Fruit fly (Drosophila melanogaster) whole organism, embryonic: ENCODE measurements around the gene CG43935.

Experiments
- ATbp ChIP-seq: fragments of 200-800 bp; sonication (Bioruptor generic); optimal IDR thresholded peaks from 2 replicates; lab custom pipeline; 2017; ENCODE audit warnings: missing biosample characterization, mild to moderate bottlenecking, missing genetic modification characterization, missing genetic modification reagents
- Bgb ChIP-seq: fragments of 200-800 bp; sonication (Bioruptor generic); IDR thresholded peaks from 2 replicates; pipeline ENCODE4 v1.3.6; 2022; ENCODE audit warnings: missing biosample characterization, missing genetic modification characterization; ENCODE audit not compliant: partially characterized antibody
- BtbVII ChIP-seq: fragments of 200-800 bp; sonication (Bioruptor generic); optimal IDR thresholded peaks from 3 replicates; lab custom pipeline; 2017; ENCODE audit warnings: missing biosample characterization, mild to moderate bottlenecking, missing genetic modification characterization
- CG10462 ChIP-seq: fragments of 200-800 bp; sonication (Bioruptor generic); optimal IDR thresholded peaks from 2 replicates; lab custom pipeline; 2016; ENCODE audit warnings: missing biosample characterization, missing genetic modification characterization
- CG10959 ChIP-seq: fragments of 200-800 bp; sonication (Bioruptor generic); IDR thresholded peaks from 2 replicates; pipeline ENCODE4 v1.3.6; 2022; ENCODE audit warnings: missing biosample characterization, missing genetic modification characterization
- CG12219 ChIP-seq: fragments of 200-800 bp; sonication (Bioruptor generic); optimal IDR thresholded peaks from 3 replicates; lab custom pipeline; 2018; ENCODE audit warnings: missing biosample characterization, mild to moderate bottlenecking, missing genetic modification characterization
- CG12391 ChIP-seq: fragments of 200-800 bp; sonication (Bioruptor generic); optimal IDR thresholded peaks from 3 replicates; lab custom pipeline; 2018; ENCODE audit warnings: missing biosample characterization, mild to moderate bottlenecking, missing genetic modification characterization, moderate library complexity
- CG13894 ChIP-seq: fragments of 200-800 bp; sonication (Bioruptor generic); optimal IDR thresholded peaks from 3 replicates; lab custom pipeline; 2018; ENCODE audit warnings: missing biosample characterization, mild to moderate bottlenecking, missing genetic modification characterization, moderate library complexity
- CG14441 ChIP-seq: fragments of 200-800 bp; sonication (Bioruptor generic); IDR thresholded peaks from 2 replicates; pipeline ENCODE4 v1.3.6; 2022; ENCODE audit warnings: missing biosample characterization, missing genetic modification characterization
- CG15479 ChIP-seq: fragments of 200-800 bp; sonication (Bioruptor generic); optimal IDR thresholded peaks from 3 replicates; lab custom pipeline; 2019; ENCODE audit warnings: missing biosample characterization, mild to moderate bottlenecking, missing genetic modification characterization, moderate library complexity
- CG17829 ChIP-seq: fragments of 200-800 bp; optimal IDR thresholded peaks from 2 replicates; lab custom pipeline; 2019; ENCODE audit warnings: missing biosample characterization, mild to moderate bottlenecking, missing genetic modification characterization, moderate library complexity
- CG18764 ChIP-seq: fragments of 200-800 bp; sonication (Bioruptor generic); optimal IDR thresholded peaks from 3 replicates; lab custom pipeline; 2016; ENCODE audit warnings: missing biosample characterization, missing genetic modification characterization
- CG32532 ChIP-seq: fragments of 200-800 bp; sonication (Bioruptor generic); IDR thresholded peaks from 2 replicates; pipeline ENCODE4 v1.3.6; 2022; ENCODE audit warnings: missing biosample characterization, missing genetic modification characterization
- CG33557 ChIP-seq: fragments of 200-800 bp; sonication (Bioruptor generic); optimal IDR thresholded peaks from 2 replicates; lab custom pipeline; 2019; ENCODE audit warnings: missing biosample characterization, mild to moderate bottlenecking, missing genetic modification characterization, moderate library complexity
- CG34376 ChIP-seq: fragments of 200-800 bp; sonication (Bioruptor generic); optimal IDR thresholded peaks from 2 replicates; lab custom pipeline; 2018; ENCODE audit warnings: missing biosample characterization, mild to moderate bottlenecking, missing genetic modification characterization
- CG3726 ChIP-seq: fragments of 200-800 bp; sonication (Bioruptor generic); IDR thresholded peaks from 3 replicates; pipeline ENCODE4, ENCODE4 v1.3.6; 2022; ENCODE audit warnings: missing biosample characterization, missing genetic modification characterization
- CG6254 ChIP-seq: fragments of 200-800 bp; sonication (Bioruptor generic); optimal IDR thresholded peaks from 3 replicates; lab custom pipeline; 2017; ENCODE audit warnings: mild to moderate bottlenecking, missing biosample characterization, missing genetic modification reagents, missing genetic modification characterization
- CG8944 ChIP-seq: fragments of 200-800 bp; sonication (Bioruptor generic); optimal IDR thresholded peaks from 3 replicates; lab custom pipeline; 2016; ENCODE audit warnings: missing biosample characterization, missing genetic modification characterization
- CHES-1-like ChIP-seq: fragments of 200-800 bp; sonication (Bioruptor generic); optimal IDR thresholded peaks from 2 replicates; lab custom pipeline; 2016; ENCODE audit warnings: missing biosample characterization, missing genetic modification characterization
- Dek ChIP-seq: fragments of 200-800 bp; sonication (Bioruptor generic); optimal IDR thresholded peaks from 3 replicates; lab custom pipeline; 2019; ENCODE audit warnings: missing biosample characterization, mild to moderate bottlenecking, missing genetic modification characterization, moderate library complexity
- Doc2 ChIP-seq: fragments of 200-800 bp; sonication (Bioruptor generic); IDR thresholded peaks from 2 replicates; pipeline ENCODE4 v1.3.6; 2022; ENCODE audit warnings: missing biosample characterization, missing genetic modification characterization
- Dref ChIP-seq: fragments of 200-800 bp; sonication (Bioruptor generic); IDR thresholded peaks from 2 replicates; pipeline ENCODE4 v1.3.6; 2022; ENCODE audit warnings: missing biosample characterization, missing genetic modification characterization
- HLH54F ChIP-seq: fragments of 200-800 bp; sonication (Bioruptor generic); optimal IDR thresholded peaks from 3 replicates; lab custom pipeline; 2016; ENCODE audit warnings: missing biosample characterization, missing genetic modification characterization
- Hey ChIP-seq: fragments of 200-800 bp; sonication (Bioruptor generic); optimal IDR thresholded peaks from 3 replicates; lab custom pipeline; 2018; ENCODE audit warnings: missing biosample characterization, mild to moderate bottlenecking, missing genetic modification characterization
- Kr ChIP-seq: fragments of 200-800 bp; sonication (Bioruptor generic); optimal IDR thresholded peaks from 2 replicates; lab custom pipeline; 2017; ENCODE audit warnings: missing biosample characterization, mild to moderate bottlenecking, missing genetic modification characterization
- Mes4 ChIP-seq: fragments of 200-800 bp; sonication (Bioruptor generic); optimal IDR thresholded peaks from 2 replicates; lab custom pipeline; 2016; ENCODE audit warnings: missing biosample characterization, missing genetic modification characterization
- Rfx ChIP-seq: fragments of 200-800 bp; sonication (Bioruptor generic); IDR thresholded peaks from 2 replicates; pipeline ENCODE4 v1.3.6; 2022; ENCODE audit warnings: missing biosample characterization, missing genetic modification characterization
- Sin3A ChIP-seq: fragments of >200 bp; optimal IDR thresholded peaks from 2 replicates; lab custom pipeline; 2018
- Tbp ChIP-seq: fragments of >200 bp; optimal IDR thresholded peaks from 2 replicates; lab custom pipeline; 2018; ENCODE audit warnings: missing biosample characterization, missing genetic modification characterization
- abd-A ChIP-seq: fragments of 200-800 bp; sonication (Bioruptor generic); optimal IDR thresholded peaks from 3 replicates; lab custom pipeline; 2019; ENCODE audit warnings: missing biosample characterization, mild to moderate bottlenecking, missing genetic modification characterization, moderate library complexity
- al ChIP-seq: fragments of 200-800 bp; sonication (Bioruptor generic); IDR thresholded peaks from 2 replicates; pipeline ENCODE4 v1.3.6; 2022; ENCODE audit warnings: missing biosample characterization, missing genetic modification characterization
- btn ChIP-seq: fragments of 200-800 bp; sonication (Bioruptor generic); optimal IDR thresholded peaks from 2 replicates; lab custom pipeline; 2016; ENCODE audit warnings: missing biosample characterization, missing genetic modification characterization
- danr ChIP-seq: fragments of 200-800 bp; sonication (Bioruptor generic); IDR thresholded peaks from 2 replicates; pipeline ENCODE4 v1.3.6; 2022; ENCODE audit warnings: missing biosample characterization, missing genetic modification characterization
- dimm ChIP-seq: fragments of 200-800 bp; sonication (Bioruptor generic); IDR thresholded peaks from 2 replicates; pipeline ENCODE4 v1.3.6; 2022; ENCODE audit warnings: missing biosample characterization, missing genetic modification characterization
- fd64A ChIP-seq: fragments of 200-800 bp; sonication (Bioruptor generic); optimal IDR thresholded peaks from 3 replicates; lab custom pipeline; 2018; ENCODE audit warnings: missing biosample characterization, mild to moderate bottlenecking, missing genetic modification characterization
- gcm2 ChIP-seq: fragments of 200-800 bp; sonication (Bioruptor generic); optimal IDR thresholded peaks from 2 replicates; lab custom pipeline; 2016; ENCODE audit warnings: missing biosample characterization, missing genetic modification characterization
- ham ChIP-seq: fragments of 200-800 bp; sonication (Bioruptor generic); IDR thresholded peaks from 2 replicates; pipeline ENCODE4 v1.3.6; 2022; ENCODE audit warnings: missing biosample characterization, missing genetic modification characterization
- kay ChIP-seq: fragments of 200-800 bp; sonication (Bioruptor generic); optimal IDR thresholded peaks from 2 replicates; lab custom pipeline; 2016; ENCODE audit warnings: missing biosample characterization, missing genetic modification characterization
- lab ChIP-seq: fragments of 200-800 bp; sonication (Bioruptor generic); optimal IDR thresholded peaks from 3 replicates; lab custom pipeline; 2017; ENCODE audit warnings: missing biosample characterization, missing genetic modification characterization, mild to moderate bottlenecking, moderate library complexity, missing genetic modification reagents
- luna ChIP-seq: fragments of 200-800 bp; sonication (Bioruptor generic); optimal IDR thresholded peaks from 2 replicates; lab custom pipeline; 2016; ENCODE audit warnings: missing biosample characterization, missing genetic modification characterization
- onecut ChIP-seq: fragments of 200-800 bp; sonication (Bioruptor generic); IDR thresholded peaks from 2 replicates; pipeline ENCODE4 v1.3.6; 2022; ENCODE audit warnings: missing biosample characterization, missing genetic modification characterization
- pum ChIP-seq: fragments of 200-800 bp; sonication (Bioruptor generic); optimal IDR thresholded peaks from 2 replicates; lab custom pipeline; 2016; ENCODE audit warnings: missing biosample characterization, missing genetic modification characterization
- ranshi ChIP-seq: fragments of 200-800 bp; sonication (Bioruptor generic); IDR thresholded peaks from 2 replicates; pipeline ENCODE4 v1.3.6; 2022; ENCODE audit warnings: missing biosample characterization, missing genetic modification characterization
- rib ChIP-seq: fragments of 200-800 bp; sonication (Bioruptor generic); IDR thresholded peaks from 2 replicates; pipeline ENCODE4 v1.3.6; 2022; ENCODE audit warnings: missing biosample characterization, missing genetic modification characterization
- ro ChIP-seq: fragments of 200-800 bp; sonication (Bioruptor generic); IDR thresholded peaks from 2 replicates; pipeline ENCODE4 v1.3.6; 2022; ENCODE audit warnings: missing biosample characterization, missing genetic modification characterization
- sim ChIP-seq: fragments of 200-800 bp; sonication (Bioruptor generic); IDR thresholded peaks from 2 replicates; pipeline ENCODE4 v1.3.6; 2022; ENCODE audit warnings: missing biosample characterization, missing genetic modification characterization
- ssp ChIP-seq: fragments of 200-800 bp; sonication (Bioruptor generic); IDR thresholded peaks from 2 replicates; pipeline ENCODE4 v1.3.6; 2022; ENCODE audit warnings: missing biosample characterization, missing genetic modification characterization
- tna ChIP-seq: fragments of 200-800 bp; sonication (Bioruptor generic); IDR thresholded peaks from 2 replicates; pipeline ENCODE4 v1.3.6; 2022; ENCODE audit warnings: missing biosample characterization, missing genetic modification characterization; ENCODE audit not compliant: partially characterized antibody
- vvl ChIP-seq: fragments of 200-800 bp; sonication (Bioruptor generic); IDR thresholded peaks from 2 replicates; pipeline ENCODE4 v1.3.6; 2022; ENCODE audit warnings: missing biosample characterization, missing genetic modification characterization
- zfh1 ChIP-seq: fragments of 200-800 bp; sonication (Bioruptor generic); IDR thresholded peaks from 3 replicates; pipeline ENCODE4 v1.3.6; 2022; ENCODE audit warnings: missing biosample characterization, missing genetic modification characterization

The CG43935 gene

dm6 chr3R:27111784-27112602 lies 46.8 kb downstream of the CG43935 start, which contains the start of the genes gb and CG5815 (continued):
- TF ChIP-seq al (GFP tag; lab: Robert Waterston, UW) (peak; percentile 93), Bgb (GFP tag; lab: Robert Waterston, UW) (peak; percentile 90), Sin3A (lab: Kevin White, UChicago) (peak; percentile 82), CG32532 (peak; percentile 96), kay (GFP tag; lab: Kevin White, UChicago) (peak; percentile 80), CG13894 (tag; lab: Kevin White, UChicago) (no peak), CHES-1-like (peak; percentile 47), Mes4 (GFP tag; lab: Kevin White, UChicago) (peak; percentile 48), gcm2 (GFP tag; lab: Kevin White, UChicago) (peak; percentile 71), ATbp (GFP tag; lab: Kevin White, UChicago) (peak; percentile 54), CG10462 (peak; percentile 86), Tbp (GFP tag; lab: Kevin White, UChicago) (no peak), CG3726 (GFP tag; lab: Robert Waterston, UW) (peak; percentile 83; the same call in 2 of the 3 replicates), CG12391 (tag; lab: Kevin White, UChicago) (peak; percentile 94), abd-A (no peak), Doc2 (GFP tag; lab: Robert Waterston, UW) (no peak), onecut (GFP tag; lab: Robert Waterston, UW) (peak; percentile 83), CG14441 (GFP tag; lab: Robert Waterston, UW) (peak; percentile 93), Hey (tag; lab: Kevin White, UChicago) (peak; percentile 38), HLH54F (GFP tag; lab: Kevin White, UChicago) (peak; percentile 87), ssp (GFP tag; lab: Robert Waterston, UW) (peak; percentile 83), CG17829 (tag; lab: Kevin White, UChicago) (peak; percentile 91), danr (GFP tag; lab: Robert Waterston, UW) (peak; percentile 74), rib (peak; percentile 83), fd64A (GFP tag; lab: Kevin White, UChicago) (no peak), ham (GFP tag; lab: Robert Waterston, UW) (peak; percentile 48; the same call in 1 of the 2 replicates), CG6254 (GFP tag; lab: Kevin White, UChicago) (peak; percentile 92), BtbVII (GFP tag; lab: Kevin White, UChicago) (peak; percentile 83), CG8944 (GFP tag; lab: Kevin White, UChicago) (peak; percentile 65), vvl (GFP tag; lab: Robert Waterston, UW) (peak; percentile 93), ro (peak; percentile 55), CG12219 (GFP tag; lab: Kevin White, UChicago) (peak; percentile 61), Dref (peak; percentile 85), CG18764 (GFP tag; lab: Kevin White, UChicago) (peak; percentile 85), luna (GFP tag; lab: Kevin White, UChicago) (no peak), Kr (GFP tag; lab: Kevin White, UChicago) (no peak), ranshi (peak; percentile 89), CG33557 (GFP tag; lab: Kevin White, UChicago) (peak; percentile 77), zfh1 (peak; percentile 93), sim (GFP tag; lab: Robert Waterston, UW) (peak; percentile 64), lab (GFP tag; lab: Kevin White, UChicago) (peak; percentile 95), dimm (peak; percentile 56), btn (GFP tag; lab: Kevin White, UChicago) (peak; percentile 26), pum (GFP tag; lab: Kevin White, UChicago) (peak; percentile 66), CG34376 (peak; percentile 83), CG10959 (GFP tag; lab: Robert Waterston, UW) (peak; percentile 79), tna (GFP tag; lab: Robert Waterston, UW) (peak; percentile 86), Dek (tag; lab: Kevin White, UChicago) (peak; percentile 86), CG15479 (GFP tag; lab: Kevin White, UChicago) (peak; percentile 88), Rfx (GFP tag; lab: Robert Waterston, UW) (peak; percentile 96)
